Worm (Caenorhabditis elegans) whole organism, L1 larva: Measurements from ENCODE around the gene C05D9.7.

Experiments used
- C04F5.9 ChIP-seq: sonication (generic microtip); optimal IDR thresholded peaks from 2 replicates; lab custom pipeline; 2016; ENCODE audit warnings: missing genetic modification characterization, missing compliant biosample characterization
- C16A3.4 ChIP-seq: fragments of 150-350 bp; optimal IDR thresholded peaks from 2 replicates; lab custom pipeline; 2014; ENCODE audit warnings: missing biosample characterization, missing genetic modification characterization
- F16B12.6 ChIP-seq: fragments of 150-350 bp; optimal IDR thresholded peaks from 2 replicates; lab custom pipeline; 2014; ENCODE audit warnings: missing biosample characterization, missing genetic modification characterization
- Y116A8C.19 ChIP-seq: sonication (generic microtip); optimal IDR thresholded peaks from 2 replicates; lab custom pipeline; 2016; ENCODE audit warnings: missing compliant biosample characterization, missing genetic modification characterization, borderline replicate concordance
- aha-1 ChIP-seq: fragments of 150-350 bp; optimal IDR thresholded peaks from 2 replicates; lab custom pipeline; 2014; ENCODE audit warnings: missing biosample characterization, missing genetic modification characterization
- ama-1 ChIP-seq: fragments of 150-350 bp; optimal IDR thresholded peaks from 2 replicates; lab custom pipeline; 2014
- blmp-1 ChIP-seq: fragments of 150-350 bp; optimal IDR thresholded peaks from 2 replicates; lab custom pipeline; 2014; ENCODE audit warnings: missing biosample characterization, missing genetic modification characterization
- ceh-82 ChIP-seq, 3 experiments: fragments of 150-350 bp in 1 of 3; sonication (generic microtip) in 2 of 3; optimal IDR thresholded peaks; 2 replicates each; lab custom pipeline; 2014 to 2017; ENCODE audit warnings: missing biosample characterization in 3 of 3, missing genetic modification characterization in 3 of 3
- ceh-90 ChIP-seq: sonication (generic microtip); optimal IDR thresholded peaks from 2 replicates; lab custom pipeline; 2016; ENCODE audit warnings: missing genetic modification characterization, missing compliant biosample characterization
- dpl-1 ChIP-seq, 3 experiments: fragments of 150-350 bp in 2 of 3; sonication (generic microtip) in 1 of 3; optimal IDR thresholded peaks; 2 replicates each; lab custom pipeline; 2014 to 2017; ENCODE audit warnings: missing biosample characterization in 3 of 3, missing genetic modification characterization in 3 of 3, missing genetic modification reagents in 3 of 3
- efl-1 ChIP-seq, 4 experiments: fragments of 150-350 bp; optimal IDR thresholded peaks in 3 of 4; peaks in 1 of 4; 1 replicate in 1 of 4; 2 replicates in 3 of 4; lab custom pipeline; 2014; ENCODE audit warnings: missing biosample characterization in 2 of 4, missing genetic modification characterization in 2 of 4, missing genetic modification reagents in 2 of 4
- efl-3 ChIP-seq: fragments of 200-800 bp; sonication (Bioruptor generic); optimal IDR thresholded peaks from 2 replicates; lab custom pipeline; 2018; ENCODE audit warnings: mild to moderate bottlenecking, missing genetic modification characterization, missing compliant biosample characterization
- egl-13 ChIP-seq: sonication (generic microtip); optimal IDR thresholded peaks from 2 replicates; lab custom pipeline; 2016; ENCODE audit warnings: missing genotype, missing genetic modification reagents, missing genetic modification characterization, missing compliant biosample characterization
- egl-27 ChIP-seq, 2 experiments: fragments of 150-350 bp in 1 of 2; sonication (generic microtip); optimal IDR thresholded peaks; 3 replicates each; lab custom pipeline; 2017 to 2018; ENCODE audit warnings: missing biosample characterization in 2 of 2, missing genetic modification characterization in 2 of 2, missing genetic modification reagents in 2 of 2
- elt-2 ChIP-seq: sonication (generic microtip); optimal IDR thresholded peaks from 2 replicates; lab custom pipeline; 2016; ENCODE audit warnings: missing genetic modification characterization, mild to moderate bottlenecking, inconsistent platforms, missing compliant biosample characterization, missing genetic modification reagents
- elt-3 ChIP-seq, 6 experiments: fragments of 150-350 bp in 1 of 6; sonication (generic microtip); optimal IDR thresholded peaks; 2 replicates each; lab custom pipeline; 2017 to 2018; ENCODE audit warnings: missing biosample characterization in 6 of 6, missing genetic modification characterization in 6 of 6, inconsistent platforms in 1 of 6
- ets-5 ChIP-seq: fragments of 200-800 bp; sonication (Bioruptor generic); IDR thresholded peaks from 2 replicates; pipeline ENCODE4 v1.3.6; 2022; ENCODE audit warnings: missing genetic modification characterization, missing compliant biosample characterization
- fkh-10 ChIP-seq: sonication (generic microtip); optimal IDR thresholded peaks from 2 replicates; lab custom pipeline; 2017; ENCODE audit warnings: missing biosample characterization, missing genetic modification reagents, missing genetic modification characterization
- fos-1 ChIP-seq: fragments of 150-350 bp; optimal IDR thresholded peaks from 2 replicates; lab custom pipeline; 2014; ENCODE audit warnings: missing biosample characterization, missing genetic modification characterization
- grh-1 ChIP-seq: fragments of 200-800 bp; sonication (Bioruptor generic); IDR thresholded peaks from 2 replicates; pipeline ENCODE4 v1.3.6; 2022; ENCODE audit warnings: missing genetic modification reagents, missing genetic modification characterization, missing compliant biosample characterization
- hlh-17 ChIP-seq: fragments of 200-800 bp; sonication (Bioruptor generic); optimal IDR thresholded peaks from 2 replicates; lab custom pipeline; 2018; ENCODE audit warnings: missing genetic modification characterization, mild to moderate bottlenecking, missing compliant biosample characterization, moderate library complexity, borderline replicate concordance
- hlh-4 ChIP-seq: sonication (generic microtip); optimal IDR thresholded peaks from 2 replicates; lab custom pipeline; 2016; ENCODE audit warnings: mild to moderate bottlenecking, missing genetic modification characterization, missing compliant biosample characterization
- irx-1 ChIP-seq: sonication (generic microtip); optimal IDR thresholded peaks from 2 replicates; lab custom pipeline; 2016; ENCODE audit warnings: missing genetic modification characterization, missing compliant biosample characterization
- isw-1 ChIP-seq: fragments of 200-800 bp; sonication (Bioruptor generic); IDR thresholded peaks from 2 replicates; pipeline ENCODE4 v1.3.6; 2022; ENCODE audit warnings: missing genetic modification characterization, missing compliant biosample characterization
- jun-1 ChIP-seq: fragments of 150-350 bp; optimal IDR thresholded peaks from 2 replicates; lab custom pipeline; 2014; ENCODE audit warnings: missing biosample characterization, missing genetic modification reagents, missing genetic modification characterization
- lin-13 ChIP-seq: fragments of 150-350 bp; optimal IDR thresholded peaks from 2 replicates; lab custom pipeline; 2014; ENCODE audit warnings: missing biosample characterization, missing genetic modification reagents, missing genetic modification characterization
- lin-14 ChIP-seq: fragments of 200-800 bp; sonication (Bioruptor generic); optimal IDR thresholded peaks from 2 replicates; lab custom pipeline; 2018; ENCODE audit warnings: mild to moderate bottlenecking, missing genetic modification characterization, moderate library complexity, missing compliant biosample characterization
- lin-35 ChIP-seq, 2 experiments: fragments of 150-350 bp; optimal IDR thresholded peaks; 2 replicates each; lab custom pipeline; 2014; ENCODE audit warnings: missing biosample characterization in 2 of 2, missing genetic modification characterization in 2 of 2, missing genetic modification reagents in 2 of 2
- lin-39 ChIP-seq: fragments of 150-350 bp; optimal IDR thresholded peaks from 2 replicates; lab custom pipeline; 2014; ENCODE audit warnings: missing biosample characterization, missing genetic modification reagents, missing genetic modification characterization
- lsy-2 ChIP-seq, 2 experiments: fragments of 150-350 bp; optimal IDR thresholded peaks; 2 replicates each; lab custom pipeline; 2014; ENCODE audit warnings: missing biosample characterization in 2 of 2, missing genetic modification characterization in 2 of 2
- mdl-1 ChIP-seq, 2 experiments: fragments of 150-350 bp; optimal IDR thresholded peaks; 2 replicates each; lab custom pipeline; 2014 to 2017; ENCODE audit warnings: missing biosample characterization in 2 of 2, missing genetic modification characterization in 2 of 2, inconsistent platforms in 1 of 2
- nhr-12 ChIP-seq: sonication (generic microtip); optimal IDR thresholded peaks from 2 replicates; lab custom pipeline; 2017; ENCODE audit warnings: missing biosample characterization, missing genetic modification characterization
- nhr-19 ChIP-seq: fragments of 200-800 bp; sonication (Bioruptor generic); conservative IDR thresholded peaks from 2 replicates; pipeline ENCODE4 v1.3.6; 2022; ENCODE audit warnings: missing genetic modification characterization, missing compliant biosample characterization
- nhr-237 ChIP-seq: fragments of 150-350 bp; optimal IDR thresholded peaks from 2 replicates; lab custom pipeline; 2014; ENCODE audit warnings: missing biosample characterization, missing genetic modification characterization
- nhr-28 ChIP-seq: fragments of 150-350 bp; optimal IDR thresholded peaks from 2 replicates; lab custom pipeline; 2014; ENCODE audit warnings: missing biosample characterization, missing genetic modification characterization
- nhr-77 ChIP-seq: fragments of 150-350 bp; optimal IDR thresholded peaks from 2 replicates; lab custom pipeline; 2014; ENCODE audit warnings: missing biosample characterization, missing genetic modification characterization
- nhr-84 ChIP-seq: sonication (generic microtip); optimal IDR thresholded peaks from 2 replicates; lab custom pipeline; 2017; ENCODE audit warnings: missing biosample characterization, missing genetic modification characterization
- nhr-90 ChIP-seq: sonication (generic microtip); optimal IDR thresholded peaks from 2 replicates; lab custom pipeline; 2016; ENCODE audit warnings: mild to moderate bottlenecking, missing genetic modification characterization, missing compliant biosample characterization; ENCODE audit not compliant: poor library complexity
- pag-3 ChIP-seq: sonication (generic microtip); optimal IDR thresholded peaks from 2 replicates; lab custom pipeline; 2017; ENCODE audit warnings: missing genetic modification characterization, mild to moderate bottlenecking, missing compliant biosample characterization, antibody characterized with exemption, borderline replicate concordance; ENCODE audit not compliant: insufficient read depth
- pax-3 ChIP-seq: fragments of 200-800 bp; sonication (Bioruptor generic); optimal IDR thresholded peaks from 2 replicates; lab custom pipeline; 2018; ENCODE audit warnings: mild to moderate bottlenecking, missing genetic modification characterization, moderate library complexity, missing compliant biosample characterization
- pqm-1 ChIP-seq: sonication (generic microtip); optimal IDR thresholded peaks from 3 replicates; lab custom pipeline; 2017; ENCODE audit warnings: missing biosample characterization, missing genetic modification characterization
- rnt-1 ChIP-seq: sonication (generic microtip); optimal IDR thresholded peaks from 2 replicates; lab custom pipeline; 2016; ENCODE audit warnings: mild to moderate bottlenecking, missing genetic modification characterization, moderate library complexity, missing compliant biosample characterization
- sox-4 ChIP-seq: sonication (generic microtip); optimal IDR thresholded peaks from 2 replicates; lab custom pipeline; 2016; ENCODE audit warnings: missing genetic modification characterization, missing compliant biosample characterization
- sup-37 ChIP-seq: fragments of 200-800 bp; sonication (Bioruptor generic); optimal IDR thresholded peaks from 2 replicates; lab custom pipeline; 2018; ENCODE audit warnings: mild to moderate bottlenecking, missing genetic modification characterization, missing compliant biosample characterization
- tbx-2 ChIP-seq: sonication (generic microtip); optimal IDR thresholded peaks from 2 replicates; lab custom pipeline; 2016; ENCODE audit warnings: missing genetic modification characterization, missing compliant biosample characterization
- unc-130 ChIP-seq: fragments of 150-350 bp; optimal IDR thresholded peaks from 2 replicates; lab custom pipeline; 2017; ENCODE audit warnings: missing biosample characterization, missing genetic modification characterization, inconsistent platforms
- unc-30 ChIP-seq: sonication (generic microtip); optimal IDR thresholded peaks from 2 replicates; lab custom pipeline; 2017; ENCODE audit warnings: missing biosample characterization, missing genetic modification characterization
- unc-86 ChIP-seq: sonication (generic microtip); optimal IDR thresholded peaks from 2 replicates; lab custom pipeline; 2016; ENCODE audit warnings: missing genetic modification characterization, missing compliant biosample characterization
- unc-98 ChIP-seq: fragments of 200-800 bp; sonication (Bioruptor generic); IDR thresholded peaks from 2 replicates; pipeline ENCODE4 v1.3.6; 2022; ENCODE audit warnings: missing genetic modification characterization, missing compliant biosample characterization
- xbp-1 ChIP-seq: sonication (generic microtip); optimal IDR thresholded peaks from 2 replicates; lab custom pipeline; 2016; ENCODE audit warnings: missing genetic modification characterization, missing compliant biosample characterization
- zag-1 ChIP-seq: fragments of 150-350 bp; optimal IDR thresholded peaks from 2 replicates; lab custom pipeline; 2014; ENCODE audit warnings: missing biosample characterization, missing genetic modification characterization
- zip-4 ChIP-seq: fragments of 200-800 bp; sonication (Bioruptor generic); optimal IDR thresholded peaks from 2 replicates; lab custom pipeline; 2018; ENCODE audit warnings: mild to moderate bottlenecking, missing genetic modification characterization, moderate library complexity, missing compliant biosample characterization
- ztf-4 ChIP-seq: fragments of 150-350 bp; optimal IDR thresholded peaks from 2 replicates; lab custom pipeline; 2014; ENCODE audit warnings: missing biosample characterization, missing genetic modification characterization

C05D9.7 gene

ce11 chrX:1120326-1120725 lies 1.1 kb upstream of the C05D9.7 start:
- TF ChIP-seq nhr-28 (tag; lab: Kevin White, UChicago) (no peak), blmp-1 (tag; lab: Kevin White, UChicago) (no peak), jun-1 (tag; lab: Kevin White, UChicago) (no peak), ama-1 (lab: Kevin White, UChicago) (no peak), dpl-1 (GFP tag; optimal IDR thresholded peaks at IDR 0.05; lab: Kevin White, UChicago) (no peak), sox-4 (no peak), unc-30 (tag; lab: Kevin White, UChicago) (no peak), elt-2 (no peak), isw-1 (GFP tag; lab: Robert Waterston, UW) (no peak), zip-4 (GFP tag; lab: Kevin White, UChicago) (no peak), Y116A8C.19 (no peak), hlh-4 (no peak), lin-14 (GFP tag; lab: Kevin White, UChicago) (peak; percentile 79), lin-35 (GFP tag; optimal IDR thresholded peaks at IDR 0.05; lab: Kevin White, UChicago) (no peak), lsy-2 (tag; optimal IDR thresholded peaks at IDR 0.05; lab: Kevin White, UChicago) (peak; percentile 14 to 28), pqm-1 (no peak), nhr-90 (tag; lab: Kevin White, UChicago) (no peak), sup-37 (no peak), nhr-19 (GFP tag; lab: Robert Waterston, UW) (0 out of 2 replicates have a peak, but pooled peaks have one; percentile 13), pag-3 (tag; lab: Kevin White, UChicago) (no peak), xbp-1 (tag; lab: Kevin White, UChicago) (no peak), tbx-2 (peak; percentile 50), fos-1 (tag; lab: Kevin White, UChicago) (no peak), grh-1 (GFP tag; lab: Robert Waterston, UW) (no peak), ztf-4 (tag; lab: Kevin White, UChicago) (no peak), rnt-1 (tag; lab: Kevin White, UChicago) (peak; percentile 14), aha-1 (tag; lab: Kevin White, UChicago) (no peak), ets-5 (GFP tag; lab: Robert Waterston, UW) (no peak), pax-3 (tag; lab: Kevin White, UChicago) (no peak), F16B12.6 (tag; lab: Kevin White, UChicago) (no peak), zag-1 (tag; lab: Kevin White, UChicago) (peak; percentile 56), egl-13 (no peak), unc-98 (GFP tag; lab: Robert Waterston, UW) (no peak), unc-86 (tag; lab: Kevin White, UChicago) (peak; percentile 67), egl-27 (tag; optimal IDR thresholded peaks at IDR 0.05; lab: Kevin White, UChicago) (no peak), efl-1 (optimal IDR thresholded peaks at IDR 0.05; lab: Kevin White, UChicago) (no peak), efl-1 (GFP tag; optimal IDR thresholded peaks at IDR 0.05 in 1 of 2; lab: Kevin White, UChicago) (no peak), ceh-82 (tag; optimal IDR thresholded peaks at IDR 0.05; lab: Kevin White, UChicago) (peak in 1 of 3 experiments; percentile 47), C04F5.9 (no peak), lin-13 (no peak), mdl-1 (tag; optimal IDR thresholded peaks at IDR 0.05; lab: Kevin White, UChicago) (no peak), nhr-237 (tag; lab: Kevin White, UChicago) (no peak), efl-3 (GFP tag; lab: Kevin White, UChicago) (no peak), nhr-12 (tag; lab: Kevin White, UChicago) (no peak), ceh-90 (tag; lab: Kevin White, UChicago) (no peak), irx-1 (no peak), elt-3 (tag; optimal IDR thresholded peaks at IDR 0.05; lab: Kevin White, UChicago) (no peak), fkh-10 (no peak), hlh-17 (GFP tag; lab: Kevin White, UChicago) (no peak), C16A3.4 (tag; lab: Kevin White, UChicago) (no peak), nhr-84 (no peak), lin-39 (tag; lab: Kevin White, UChicago) (no peak), unc-130 (no peak), nhr-77 (tag; lab: Kevin White, UChicago) (no peak)
